Worm (Caenorhabditis elegans): ENCODE results near the gene Y39A1A.22.
A peak's percentile ranks its signal among the peaks of the same experiment; 100 is the strongest.

The Y39A1A.22 gene

DNA sequence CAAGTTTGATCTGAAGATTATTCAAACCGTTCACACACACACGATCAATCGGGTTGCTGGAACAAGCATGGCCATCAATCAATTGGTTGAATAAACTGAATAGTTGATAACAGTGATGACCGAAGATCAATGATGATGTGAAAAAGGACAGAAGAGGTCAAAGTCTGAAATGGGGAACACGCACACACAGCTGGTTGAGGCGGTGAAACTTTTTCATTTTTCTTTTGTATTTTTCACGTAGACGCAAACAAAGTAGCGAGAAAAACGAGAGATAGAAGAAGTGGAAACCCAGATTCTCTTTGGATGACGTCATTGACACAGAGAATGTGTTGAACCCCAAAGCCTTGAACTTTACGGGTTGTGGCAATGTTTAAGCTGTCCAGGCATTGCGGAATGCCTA lies 10.7 kb upstream of the Y39A1A.22 start:
- TF ChIP-seq R02D3.7 (tag; optimal IDR thresholded peaks at IDR 0.05) (peak; percentile 19), hmg-11 (tag; optimal IDR thresholded peaks at IDR 0.05) (no peak), nhr-237 (tag; optimal IDR thresholded peaks at IDR 0.05) (no peak), egl-5 (tag; optimal IDR thresholded peaks at IDR 0.05) (no peak), ceh-28 (tag; optimal IDR thresholded peaks at IDR 0.05) (peak; percentile 46), zag-1 (tag; optimal IDR thresholded peaks at IDR 0.05) (no peak), tbx-2 (tag; optimal IDR thresholded peaks at IDR 0.05) (peak; percentile 41), nhr-28 (tag; optimal IDR thresholded peaks at IDR 0.05) (no peak), jun-1 (tag; optimal IDR thresholded peaks at IDR 0.05) (peak; percentile 42), ceh-16 (tag; optimal IDR thresholded peaks at IDR 0.05) (no peak), pqm-1 (tag; optimal IDR thresholded peaks at IDR 0.05) (peak; percentile 63), snpc-4 (tag; optimal IDR thresholded peaks at IDR 0.05) (no peak), lin-15B (tag; optimal IDR thresholded peaks at IDR 0.05) (no peak), egl-27 (tag; optimal IDR thresholded peaks at IDR 0.05) (no peak), eor-1 (tag; optimal IDR thresholded peaks at IDR 0.05) (no peak), fkh-2 (tag; optimal IDR thresholded peaks at IDR 0.05) (no peak), sea-2 (GFP tag; optimal IDR thresholded peaks at IDR 0.05) (no peak), lsy-12 (tag; optimal IDR thresholded peaks at IDR 0.05) (peak; percentile 17), ZK546.5 (tag; optimal IDR thresholded peaks at IDR 0.05) (no peak), mml-1 (tag; optimal IDR thresholded peaks at IDR 0.05) (no peak), nhr-12 (tag; optimal IDR thresholded peaks at IDR 0.05) (no peak), nhr-25 (tag; optimal IDR thresholded peaks at IDR 0.05) (peak; percentile 93), aly-2 (tag; optimal IDR thresholded peaks at IDR 0.05) (no peak), daf-12 (tag; optimal IDR thresholded peaks at IDR 0.05) (no peak), ztf-11 (tag; optimal IDR thresholded peaks at IDR 0.05) (no peak), nhr-77 (tag; optimal IDR thresholded peaks at IDR 0.05) (no peak), nfya-1 (tag; optimal IDR thresholded peaks at IDR 0.05; ENCODE audit: insufficient read depth) (peak; percentile 64), mdl-1 (tag; optimal IDR thresholded peaks at IDR 0.05) (peak; percentile 61), nhr-23 (tag; optimal IDR thresholded peaks at IDR 0.05) (peak; percentile 87), nhr-11 (tag; optimal IDR thresholded peaks at IDR 0.05) (no peak), nhr-67 (tag; optimal IDR thresholded peaks at IDR 0.05) (no peak), elt-3 (tag; optimal IDR thresholded peaks at IDR 0.05) (peak; percentile 41 to 67 (median 55)), nhr-76 (tag; optimal IDR thresholded peaks at IDR 0.05) (peak; percentile 40), unc-39 (tag; optimal IDR thresholded peaks at IDR 0.05) (peak; percentile 31), unc-62 (GFP tag; optimal IDR thresholded peaks at IDR 0.05) (no peak), lin-39 (tag; optimal IDR thresholded peaks at IDR 0.05) (no peak), ztf-4 (tag; optimal IDR thresholded peaks at IDR 0.05) (peak; percentile 87), elt-1 (tag; optimal IDR thresholded peaks at IDR 0.05) (no peak), fkh-10 (GFP tag; optimal IDR thresholded peaks at IDR 0.05) (no peak), ama-1 (optimal IDR thresholded peaks at IDR 0.05) (peak; percentile 96), elt-2 (tag; optimal IDR thresholded peaks at IDR 0.05) (peak; percentile 63), ceh-9 (tag; optimal IDR thresholded peaks at IDR 0.05) (no peak), pha-4 (tag; optimal IDR thresholded peaks at IDR 0.05) (no peak), nhr-43 (tag; optimal IDR thresholded peaks at IDR 0.05; ENCODE audit: poor library complexity, severe bottlenecking) (peak; percentile 96), fos-1 (tag; optimal IDR thresholded peaks at IDR 0.05) (no peak), skn-1 (tag; optimal IDR thresholded peaks at IDR 0.05) (no peak), ceh-82 (tag; optimal IDR thresholded peaks at IDR 0.05) (no peak)

DNA sequence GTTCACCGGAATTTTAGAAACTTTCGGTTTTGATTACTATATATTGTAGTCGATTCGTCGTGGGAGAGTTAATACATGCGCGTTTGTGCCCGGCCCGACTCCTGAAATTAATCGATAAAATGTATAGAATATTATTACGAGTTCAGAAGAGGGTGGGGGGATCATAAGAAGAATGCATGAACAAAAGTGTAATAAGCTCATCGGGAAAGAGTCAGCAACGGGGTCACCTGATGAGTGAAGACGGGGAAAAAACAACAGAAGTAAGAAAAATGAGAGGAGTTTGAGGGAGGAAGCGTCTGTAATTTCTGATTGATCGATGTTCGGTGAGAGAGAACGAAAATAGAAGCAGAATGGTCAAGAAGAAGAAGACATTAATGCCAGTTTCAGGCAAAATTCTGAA lies 9.3 kb upstream of the Y39A1A.22 start, which contains the start of gene W09D10.4:
TSS of gene W09D10.4 (minus strand) at position 101 of the 400 bp plus-strand sequence.
- TF ChIP-seq aly-2 (tag; optimal IDR thresholded peaks at IDR 0.05) (no peak), nhr-76 (tag; optimal IDR thresholded peaks at IDR 0.05) (no peak), elt-2 (tag; optimal IDR thresholded peaks at IDR 0.05) (peak; percentile 3), ama-1 (optimal IDR thresholded peaks at IDR 0.05) (peak; percentile 27)
